Worm (Caenorhabditis elegans): ENCODE results near the gene C07E3.4.

ce11 chrII:10393282-10394179 is 32.9 kb downstream of the C07E3.4 start, which contains the start of gene gpd-1:
- TF ChIP-seq fkh-10 (GFP tag; optimal IDR thresholded peaks at IDR 0.05) (no peak), ztf-11 (tag; optimal IDR thresholded peaks at IDR 0.05) (no peak), lin-15B (tag; optimal IDR thresholded peaks at IDR 0.05) (no peak)
